Worm (Caenorhabditis elegans) whole organism, L4 larva: ENCODE results near the gene gon-14.

Experiments
- ZK546.5 ChIP-seq, 2 experiments: sonication (generic microtip); optimal IDR thresholded peaks; 2 replicates each; lab custom pipeline; 2017; ENCODE audit warnings: missing biosample characterization in 2 of 2, missing genetic modification characterization in 2 of 2
- aly-2 ChIP-seq: sonication (generic microtip); optimal IDR thresholded peaks from 2 replicates; lab custom pipeline; 2018; ENCODE audit warnings: missing biosample characterization, missing genetic modification characterization
- daf-8 ChIP-seq: fragments of 200-800 bp; sonication (Bioruptor generic); IDR thresholded peaks from 2 replicates; pipeline ENCODE4 v1.3.6; 2022; ENCODE audit warnings: missing genetic modification characterization, missing compliant biosample characterization
- jun-1 ChIP-seq: fragments of 150-350 bp; optimal IDR thresholded peaks from 2 replicates; lab custom pipeline; 2014; ENCODE audit warnings: missing biosample characterization, missing genetic modification reagents, missing genetic modification characterization
- lsy-2 ChIP-seq, 2 experiments: fragments of 150-350 bp in 1 of 2; sonication (generic microtip) in 1 of 2; optimal IDR thresholded peaks; 2 replicates each; lab custom pipeline; 2014 to 2017; ENCODE audit warnings: missing biosample characterization in 2 of 2, missing genetic modification characterization in 2 of 2
- mes-2 ChIP-seq: sonication (generic microtip); optimal IDR thresholded peaks from 2 replicates; lab custom pipeline; 2016; ENCODE audit warnings: missing genotype, mild to moderate bottlenecking, missing genetic modification characterization, missing compliant biosample characterization; ENCODE audit not compliant: poor library complexity, severe bottlenecking
- nhr-11 ChIP-seq: fragments of 150-350 bp; optimal IDR thresholded peaks from 2 replicates; lab custom pipeline; 2014; ENCODE audit warnings: missing biosample characterization, missing genetic modification characterization
- nhr-111 ChIP-seq: fragments of 200-800 bp; sonication (Bioruptor generic); optimal IDR thresholded peaks from 2 replicates; lab custom pipeline; 2018; ENCODE audit warnings: mild to moderate bottlenecking, missing genetic modification characterization, missing compliant biosample characterization
- snpc-4 ChIP-seq: fragments of 150-350 bp; optimal IDR thresholded peaks from 2 replicates; lab custom pipeline; 2014; ENCODE audit warnings: missing biosample characterization, missing genetic modification characterization
- unc-62 ChIP-seq, 3 experiments: fragments of 150-350 bp in 1 of 3; sonication (generic microtip); optimal IDR thresholded peaks in 2 of 3; peaks in 1 of 3; 1 replicate in 1 of 3; 2 replicates in 2 of 3; lab custom pipeline; 2014 to 2017; ENCODE audit warnings: missing biosample characterization in 3 of 3, missing genetic modification characterization in 3 of 3, missing genetic modification reagents in 3 of 3, missing genotype in 1 of 3

ce11 chrV:6614968-6615367 lies 4.0 kb upstream of the gon-14 start:
- no peak for TF ChIP-seq nhr-11 (tag; lab: Kevin White, UChicago)
- no peak for TF ChIP-seq lsy-2 (tag; optimal IDR thresholded peaks at IDR 0.05; lab: Kevin White, UChicago)
- TF ChIP-seq snpc-4 (tag; lab: Kevin White, UChicago): no peak
- TF ChIP-seq unc-62 (GFP tag; optimal IDR thresholded peaks at IDR 0.05 in 1 of 2; lab: Kevin White, UChicago): no peak
- no peak for TF ChIP-seq unc-62 (tag; optimal IDR thresholded peaks at IDR 0.05; lab: Kevin White, UChicago)
- no peak for TF ChIP-seq aly-2 (tag; lab: Kevin White, UChicago)
- no peak for TF ChIP-seq ZK546.5 (tag; optimal IDR thresholded peaks at IDR 0.05; lab: Kevin White, UChicago)
- TF ChIP-seq mes-2 (tag; lab: Kevin White, UChicago): no peak
- TF ChIP-seq daf-8 (GFP tag; lab: Robert Waterston, UW): no peak
- TF ChIP-seq nhr-111 (GFP tag; lab: Kevin White, UChicago): no peak
- no peak for TF ChIP-seq jun-1 (tag; lab: Kevin White, UChicago)
